Worm (Caenorhabditis elegans): ENCODE data around the gene F13B9.2.

- TF ChIP-seq ama-1 (optimal IDR thresholded peaks at IDR 0.05) (no peak), scrt-1 (GFP tag; IDR thresholded peaks at IDR 0.05) (no peak), hmbx-1 (tag; optimal IDR thresholded peaks at IDR 0.05) (no peak), tbx-11 (GFP tag; IDR thresholded peaks at IDR 0.05) (no peak), flt-1 (GFP tag; IDR thresholded peaks at IDR 0.05) (no peak), sea-1 (GFP tag; conservative IDR thresholded peaks at IDR 0.05) (no peak), F13C5.2 (tag; optimal IDR thresholded peaks at IDR 0.05) (no peak), tra-4 (tag; optimal IDR thresholded peaks at IDR 0.05) (no peak)
Measured at ce11 chrX:8268083-8268482, 17.4 kb upstream of the F13B9.2 start.
